Worm (Caenorhabditis elegans): Measurements from ENCODE around the gene nspe-2.

DNA sequence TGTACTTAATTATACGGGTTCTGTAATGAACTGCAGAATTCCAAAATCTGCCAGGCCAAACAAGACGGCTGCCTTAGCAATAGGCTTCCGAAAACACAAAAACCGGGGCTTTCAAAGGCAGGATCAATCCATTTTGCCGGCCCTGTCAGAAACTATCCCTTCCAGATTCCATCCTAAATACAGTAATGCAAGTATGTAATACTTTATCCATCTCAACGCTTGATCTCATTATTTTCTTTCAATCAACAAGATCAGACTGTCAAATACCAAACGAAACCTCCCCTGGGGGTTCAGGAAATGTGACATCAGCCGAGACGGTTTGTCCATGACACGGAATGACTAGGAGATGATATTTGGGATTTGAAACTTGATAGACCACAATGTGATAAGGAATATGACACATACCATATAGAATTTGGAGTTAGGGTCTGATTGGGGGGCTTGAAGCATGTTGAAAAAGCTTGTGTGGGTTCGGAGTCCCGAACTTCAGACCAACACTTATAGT, 7.0 kb upstream of the nspe-2 start:
- TF ChIP-seq ceh-82 (tag; optimal IDR thresholded peaks at IDR 0.05) (no peak), lsy-2 (tag; optimal IDR thresholded peaks at IDR 0.05) (no peak), elt-3 (tag; optimal IDR thresholded peaks at IDR 0.05) (no peak), F13H6.1 (tag; optimal IDR thresholded peaks at IDR 0.05) (no peak)

All from whole organism, L2 larva.